Worm (Caenorhabditis elegans) whole organism, L1 larva: ENCODE measurements around the gene T26A5.8.

Experiments used
- C34B4.2 ChIP-seq: sonication (generic microtip); optimal IDR thresholded peaks from 2 replicates; lab custom pipeline; 2017; ENCODE audit warnings: mild to moderate bottlenecking, missing genetic modification characterization, missing compliant biosample characterization
- F16B12.6 ChIP-seq: fragments of 150-350 bp; optimal IDR thresholded peaks from 2 replicates; lab custom pipeline; 2014; ENCODE audit warnings: missing biosample characterization, missing genetic modification characterization
- Y116A8C.19 ChIP-seq: sonication (generic microtip); optimal IDR thresholded peaks from 2 replicates; lab custom pipeline; 2016; ENCODE audit warnings: missing compliant biosample characterization, missing genetic modification characterization, borderline replicate concordance
- aha-1 ChIP-seq: fragments of 150-350 bp; optimal IDR thresholded peaks from 2 replicates; lab custom pipeline; 2014; ENCODE audit warnings: missing biosample characterization, missing genetic modification characterization
- blmp-1 ChIP-seq: fragments of 150-350 bp; optimal IDR thresholded peaks from 2 replicates; lab custom pipeline; 2014; ENCODE audit warnings: missing biosample characterization, missing genetic modification characterization
- ceh-63 ChIP-seq: fragments of 200-800 bp; sonication (Bioruptor generic); optimal IDR thresholded peaks from 2 replicates; lab custom pipeline; 2018; ENCODE audit warnings: mild to moderate bottlenecking, missing genetic modification characterization, missing compliant biosample characterization
- ceh-90 ChIP-seq: sonication (generic microtip); optimal IDR thresholded peaks from 2 replicates; lab custom pipeline; 2016; ENCODE audit warnings: missing genetic modification characterization, missing compliant biosample characterization
- dpl-1 ChIP-seq, 3 experiments: fragments of 150-350 bp in 2 of 3; sonication (generic microtip) in 1 of 3; optimal IDR thresholded peaks; 2 replicates each; lab custom pipeline; 2014 to 2017; ENCODE audit warnings: missing biosample characterization in 3 of 3, missing genetic modification characterization in 3 of 3, missing genetic modification reagents in 3 of 3
- dsc-1 ChIP-seq: sonication (generic microtip); optimal IDR thresholded peaks from 2 replicates; lab custom pipeline; 2016; ENCODE audit warnings: mild to moderate bottlenecking, missing genetic modification characterization, missing compliant biosample characterization
- efl-1 ChIP-seq, 4 experiments: fragments of 150-350 bp; optimal IDR thresholded peaks in 3 of 4; peaks in 1 of 4; 1 replicate in 1 of 4; 2 replicates in 3 of 4; lab custom pipeline; 2014; ENCODE audit warnings: missing biosample characterization in 2 of 4, missing genetic modification characterization in 2 of 4, missing genetic modification reagents in 2 of 4
- efl-3 ChIP-seq: fragments of 200-800 bp; sonication (Bioruptor generic); optimal IDR thresholded peaks from 2 replicates; lab custom pipeline; 2018; ENCODE audit warnings: mild to moderate bottlenecking, missing genetic modification characterization, missing compliant biosample characterization
- egl-13 ChIP-seq: sonication (generic microtip); optimal IDR thresholded peaks from 2 replicates; lab custom pipeline; 2016; ENCODE audit warnings: missing genotype, missing genetic modification reagents, missing genetic modification characterization, missing compliant biosample characterization
- egl-27 ChIP-seq, 2 experiments: fragments of 150-350 bp in 1 of 2; sonication (generic microtip); optimal IDR thresholded peaks; 3 replicates each; lab custom pipeline; 2017 to 2018; ENCODE audit warnings: missing biosample characterization in 2 of 2, missing genetic modification characterization in 2 of 2, missing genetic modification reagents in 2 of 2
- elt-2 ChIP-seq: sonication (generic microtip); optimal IDR thresholded peaks from 2 replicates; lab custom pipeline; 2016; ENCODE audit warnings: missing genetic modification characterization, mild to moderate bottlenecking, inconsistent platforms, missing compliant biosample characterization, missing genetic modification reagents
- fkh-10 ChIP-seq: sonication (generic microtip); optimal IDR thresholded peaks from 2 replicates; lab custom pipeline; 2017; ENCODE audit warnings: missing biosample characterization, missing genetic modification reagents, missing genetic modification characterization
- fkh-4 ChIP-seq: sonication (generic microtip); optimal IDR thresholded peaks from 2 replicates; lab custom pipeline; 2016; ENCODE audit warnings: missing compliant biosample characterization, missing genetic modification characterization, borderline replicate concordance
- fos-1 ChIP-seq: fragments of 150-350 bp; optimal IDR thresholded peaks from 2 replicates; lab custom pipeline; 2014; ENCODE audit warnings: missing biosample characterization, missing genetic modification characterization
- grh-1 ChIP-seq: fragments of 200-800 bp; sonication (Bioruptor generic); IDR thresholded peaks from 2 replicates; pipeline ENCODE4 v1.3.6; 2022; ENCODE audit warnings: missing genetic modification reagents, missing genetic modification characterization, missing compliant biosample characterization
- hlh-4 ChIP-seq: sonication (generic microtip); optimal IDR thresholded peaks from 2 replicates; lab custom pipeline; 2016; ENCODE audit warnings: mild to moderate bottlenecking, missing genetic modification characterization, missing compliant biosample characterization
- isw-1 ChIP-seq: fragments of 200-800 bp; sonication (Bioruptor generic); IDR thresholded peaks from 2 replicates; pipeline ENCODE4 v1.3.6; 2022; ENCODE audit warnings: missing genetic modification characterization, missing compliant biosample characterization
- lin-14 ChIP-seq: fragments of 200-800 bp; sonication (Bioruptor generic); optimal IDR thresholded peaks from 2 replicates; lab custom pipeline; 2018; ENCODE audit warnings: mild to moderate bottlenecking, missing genetic modification characterization, moderate library complexity, missing compliant biosample characterization
- lin-15B ChIP-seq: fragments of 150-350 bp; sonication (generic microtip); optimal IDR thresholded peaks from 3 replicates; lab custom pipeline; 2014; ENCODE audit warnings: missing biosample characterization, missing genetic modification characterization
- lin-35 ChIP-seq, 2 experiments: fragments of 150-350 bp; optimal IDR thresholded peaks; 2 replicates each; lab custom pipeline; 2014; ENCODE audit warnings: missing biosample characterization in 2 of 2, missing genetic modification characterization in 2 of 2, missing genetic modification reagents in 2 of 2
- lin-39 ChIP-seq: fragments of 150-350 bp; optimal IDR thresholded peaks from 2 replicates; lab custom pipeline; 2014; ENCODE audit warnings: missing biosample characterization, missing genetic modification reagents, missing genetic modification characterization
- mab-9 ChIP-seq: fragments of 200-800 bp; sonication (Bioruptor generic); IDR thresholded peaks from 2 replicates; pipeline ENCODE4 v1.3.6; 2022; ENCODE audit warnings: missing genetic modification reagents, missing genetic modification characterization, missing compliant biosample characterization
- mef-2 ChIP-seq: fragments of 150-350 bp; optimal IDR thresholded peaks from 2 replicates; lab custom pipeline; 2014; ENCODE audit warnings: missing biosample characterization, missing genetic modification characterization
- mep-1 ChIP-seq: fragments of 150-350 bp; optimal IDR thresholded peaks from 2 replicates; lab custom pipeline; 2014; ENCODE audit warnings: missing biosample characterization, missing genetic modification characterization
- nhr-11 ChIP-seq: fragments of 150-350 bp; optimal IDR thresholded peaks from 2 replicates; lab custom pipeline; 2014; ENCODE audit warnings: missing biosample characterization, missing genetic modification characterization
- nhr-12 ChIP-seq: sonication (generic microtip); optimal IDR thresholded peaks from 2 replicates; lab custom pipeline; 2017; ENCODE audit warnings: missing biosample characterization, missing genetic modification characterization
- nhr-19 ChIP-seq: fragments of 200-800 bp; sonication (Bioruptor generic); conservative IDR thresholded peaks from 2 replicates; pipeline ENCODE4 v1.3.6; 2022; ENCODE audit warnings: missing genetic modification characterization, missing compliant biosample characterization
- nhr-237 ChIP-seq: fragments of 150-350 bp; optimal IDR thresholded peaks from 2 replicates; lab custom pipeline; 2014; ENCODE audit warnings: missing biosample characterization, missing genetic modification characterization
- nhr-47 ChIP-seq: sonication (generic microtip); optimal IDR thresholded peaks from 2 replicates; lab custom pipeline; 2016; ENCODE audit warnings: mild to moderate bottlenecking, missing genetic modification characterization, moderate library complexity, missing compliant biosample characterization
- nhr-71 ChIP-seq: sonication (generic microtip); optimal IDR thresholded peaks from 2 replicates; lab custom pipeline; 2016; ENCODE audit warnings: mild to moderate bottlenecking, missing genetic modification characterization, moderate library complexity, missing compliant biosample characterization
- nhr-76 ChIP-seq: sonication (generic microtip); optimal IDR thresholded peaks from 2 replicates; lab custom pipeline; 2017; ENCODE audit warnings: missing biosample characterization, missing genetic modification characterization
- nhr-84 ChIP-seq: sonication (generic microtip); optimal IDR thresholded peaks from 2 replicates; lab custom pipeline; 2017; ENCODE audit warnings: missing biosample characterization, missing genetic modification characterization
- nhr-85 ChIP-seq: sonication (generic microtip); peaks from one replicate; lab custom pipeline; 2016; ENCODE audit warnings: missing genetic modification characterization, inconsistent platforms, missing compliant biosample characterization
- pag-3 ChIP-seq: sonication (generic microtip); optimal IDR thresholded peaks from 2 replicates; lab custom pipeline; 2017; ENCODE audit warnings: missing genetic modification characterization, mild to moderate bottlenecking, missing compliant biosample characterization, antibody characterized with exemption, borderline replicate concordance; ENCODE audit not compliant: insufficient read depth
- pax-3 ChIP-seq: fragments of 200-800 bp; sonication (Bioruptor generic); optimal IDR thresholded peaks from 2 replicates; lab custom pipeline; 2018; ENCODE audit warnings: mild to moderate bottlenecking, missing genetic modification characterization, moderate library complexity, missing compliant biosample characterization
- rnt-1 ChIP-seq: sonication (generic microtip); optimal IDR thresholded peaks from 2 replicates; lab custom pipeline; 2016; ENCODE audit warnings: mild to moderate bottlenecking, missing genetic modification characterization, moderate library complexity, missing compliant biosample characterization
- skn-1 ChIP-seq: fragments of 150-350 bp; optimal IDR thresholded peaks from 2 replicates; lab custom pipeline; 2014; ENCODE audit warnings: missing biosample characterization, missing genetic modification characterization
- sox-4 ChIP-seq: sonication (generic microtip); optimal IDR thresholded peaks from 2 replicates; lab custom pipeline; 2016; ENCODE audit warnings: missing genetic modification characterization, missing compliant biosample characterization
- sptf-1 ChIP-seq: fragments of 150-350 bp; optimal IDR thresholded peaks from 2 replicates; lab custom pipeline; 2014; ENCODE audit warnings: missing biosample characterization, missing genetic modification characterization
- sup-37 ChIP-seq: fragments of 200-800 bp; sonication (Bioruptor generic); optimal IDR thresholded peaks from 2 replicates; lab custom pipeline; 2018; ENCODE audit warnings: mild to moderate bottlenecking, missing genetic modification characterization, missing compliant biosample characterization
- swsn-7 ChIP-seq: sonication (generic microtip); optimal IDR thresholded peaks from 2 replicates; lab custom pipeline; 2016; ENCODE audit warnings: missing genetic modification characterization, missing compliant biosample characterization
- tlp-1 ChIP-seq: fragments of 150-350 bp; optimal IDR thresholded peaks from 2 replicates; lab custom pipeline; 2014; ENCODE audit warnings: missing biosample characterization, missing genetic modification characterization
- unc-130 ChIP-seq: fragments of 150-350 bp; optimal IDR thresholded peaks from 2 replicates; lab custom pipeline; 2017; ENCODE audit warnings: missing biosample characterization, missing genetic modification characterization, inconsistent platforms
- unc-30 ChIP-seq: sonication (generic microtip); optimal IDR thresholded peaks from 2 replicates; lab custom pipeline; 2017; ENCODE audit warnings: missing biosample characterization, missing genetic modification characterization
- unc-98 ChIP-seq: fragments of 200-800 bp; sonication (Bioruptor generic); IDR thresholded peaks from 2 replicates; pipeline ENCODE4 v1.3.6; 2022; ENCODE audit warnings: missing genetic modification characterization, missing compliant biosample characterization
- vab-15 ChIP-seq: sonication (generic microtip); optimal IDR thresholded peaks from 2 replicates; lab custom pipeline; 2017; ENCODE audit warnings: missing genotype, mild to moderate bottlenecking, missing genetic modification characterization, missing compliant biosample characterization
- xbp-1 ChIP-seq: sonication (generic microtip); optimal IDR thresholded peaks from 2 replicates; lab custom pipeline; 2016; ENCODE audit warnings: missing genetic modification characterization, missing compliant biosample characterization
- zag-1 ChIP-seq: fragments of 150-350 bp; optimal IDR thresholded peaks from 2 replicates; lab custom pipeline; 2014; ENCODE audit warnings: missing biosample characterization, missing genetic modification characterization
- zip-4 ChIP-seq: fragments of 200-800 bp; sonication (Bioruptor generic); optimal IDR thresholded peaks from 2 replicates; lab custom pipeline; 2018; ENCODE audit warnings: mild to moderate bottlenecking, missing genetic modification characterization, moderate library complexity, missing compliant biosample characterization

The T26A5.8 gene

ce11 chrIII:6420995-6421404, 41.7 kb downstream of the T26A5.8 start (continued):
- TF ChIP-seq blmp-1 (tag; lab: Kevin White, UChicago) (peak; percentile 54), unc-30 (tag; lab: Kevin White, UChicago) (no peak), mep-1 (tag; lab: Kevin White, UChicago) (peak; percentile 78), egl-27 (tag; optimal IDR thresholded peaks at IDR 0.05; lab: Kevin White, UChicago) (peak; percentile 51 to 73), unc-130 (tag; lab: Kevin White, UChicago) (peak; percentile 83), tlp-1 (no peak), F16B12.6 (tag; lab: Kevin White, UChicago) (peak; percentile 31), dsc-1 (tag; lab: Kevin White, UChicago) (peak; percentile 91), ceh-63 (no peak), nhr-237 (tag; lab: Kevin White, UChicago) (peak; percentile 22), zag-1 (tag; lab: Kevin White, UChicago) (no peak), lin-15B (tag; lab: Kevin White, UChicago) (no peak), C34B4.2 (tag; lab: Kevin White, UChicago) (peak; percentile 53), nhr-11 (tag; lab: Kevin White, UChicago) (peak; percentile 85), aha-1 (tag; lab: Kevin White, UChicago) (peak; percentile 59), lin-39 (tag; lab: Kevin White, UChicago) (peak; percentile 67), lin-14 (peak; percentile 98), nhr-71 (tag; lab: Kevin White, UChicago) (peak; percentile 99), mef-2 (tag; lab: Kevin White, UChicago) (peak; percentile 69), pag-3 (tag; lab: Kevin White, UChicago) (no peak), sptf-1 (tag; lab: Kevin White, UChicago) (no peak), dpl-1 (GFP tag; optimal IDR thresholded peaks at IDR 0.05; lab: Kevin White, UChicago) (peak; percentile 59 to 72 (median 69)), hlh-4 (tag; lab: Kevin White, UChicago) (peak; percentile 23), nhr-76 (tag; lab: Kevin White, UChicago) (no peak), skn-1 (tag; lab: Kevin White, UChicago) (peak; percentile 83), swsn-7 (tag; lab: Kevin White, UChicago) (peak; percentile 96), grh-1 (GFP tag; lab: Robert Waterston, UW) (peak; percentile 92), vab-15 (tag; lab: Kevin White, UChicago) (peak; percentile 24), zip-4 (GFP tag; lab: Kevin White, UChicago) (peak; percentile 77), fos-1 (tag; lab: Kevin White, UChicago) (peak; percentile 60), sox-4 (tag; lab: Kevin White, UChicago) (peak; percentile 80), isw-1 (GFP tag; lab: Robert Waterston, UW) (peak; percentile 87), efl-1 (optimal IDR thresholded peaks at IDR 0.05; lab: Kevin White, UChicago) (peak; percentile 91 to 99), efl-1 (GFP tag; optimal IDR thresholded peaks at IDR 0.05 in 1 of 2; lab: Kevin White, UChicago) (peak; percentile 65 to 98), nhr-12 (tag; lab: Kevin White, UChicago) (no peak), pax-3 (tag; lab: Kevin White, UChicago) (peak; percentile 88), efl-3 (GFP tag; lab: Kevin White, UChicago) (peak; percentile 61), egl-13 (tag; lab: Kevin White, UChicago) (peak; percentile 87), fkh-10 (GFP tag; lab: Kevin White, UChicago) (peak; percentile 54), elt-2 (peak; percentile 95), Y116A8C.19 (tag; lab: Kevin White, UChicago) (no peak), nhr-85 (tag; lab: Kevin White, UChicago) (peak; percentile 99)

- TF ChIP-seq nhr-19 (GFP tag; lab: Robert Waterston, UW): peak; percentile 42
- peak; percentile 10 for TF ChIP-seq rnt-1 (tag; lab: Kevin White, UChicago)
- no peak for TF ChIP-seq efl-3 (GFP tag; lab: Kevin White, UChicago)
- peak; percentile 32 for TF ChIP-seq mep-1 (tag; lab: Kevin White, UChicago)
- TF ChIP-seq tlp-1: no peak
- no peak for TF ChIP-seq nhr-47 (tag; lab: Kevin White, UChicago)
- TF ChIP-seq ceh-90 (tag; lab: Kevin White, UChicago): no peak
- no peak for TF ChIP-seq nhr-84 (tag; lab: Kevin White, UChicago)
- TF ChIP-seq unc-130 (tag; lab: Kevin White, UChicago): no peak
- TF ChIP-seq mab-9 (GFP tag; lab: Robert Waterston, UW): no peak
- TF ChIP-seq xbp-1 (tag; lab: Kevin White, UChicago): no peak
- no peak for TF ChIP-seq unc-98 (GFP tag; lab: Robert Waterston, UW)
- TF ChIP-seq sup-37 (GFP tag; lab: Kevin White, UChicago): no peak
- TF ChIP-seq lin-35 (GFP tag; optimal IDR thresholded peaks at IDR 0.05; lab: Kevin White, UChicago): peak in 1 of 2 experiments; percentile 45
- peak; percentile 42 for TF ChIP-seq fkh-4
- TF ChIP-seq dsc-1 (tag; lab: Kevin White, UChicago): peak; percentile 69
- TF ChIP-seq fkh-10 (GFP tag; lab: Kevin White, UChicago): no peak
Measured at ce11 chrIII:6420201-6420600, 42.5 kb downstream of the T26A5.8 start.
